Worm (Caenorhabditis elegans): Measurements from ENCODE around the gene F53B1.2.

The F53B1.2 gene

DNA sequence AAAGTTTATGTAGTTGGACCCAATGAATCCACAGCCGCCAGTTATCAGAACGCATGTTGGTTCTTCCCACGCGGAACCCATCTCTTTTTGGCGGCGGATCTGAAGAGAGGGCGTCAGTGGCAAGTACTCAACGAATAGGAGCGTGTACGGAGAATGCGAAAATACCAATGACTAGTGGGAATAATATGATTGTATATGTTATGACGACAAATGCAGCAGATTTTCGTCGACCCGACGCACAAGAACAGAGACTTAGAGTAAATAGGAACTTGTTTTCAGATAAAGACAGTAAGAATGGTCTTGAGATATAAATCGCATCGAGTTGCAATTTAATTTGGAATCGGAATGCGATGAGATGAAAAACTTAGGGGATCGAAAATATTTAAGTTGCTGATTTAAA, 4.2 kb downstream of the F53B1.2 start, which contains the start of gene bus-5:
Gene bus-5 (minus strand): TSS at position 101 of the 400 bp plus-strand sequence.
- no peak for TF ChIP-seq madf-8 (GFP tag; conservative IDR thresholded peaks at IDR 0.05)
- no peak for TF ChIP-seq ets-4 (GFP tag; optimal IDR thresholded peaks at IDR 0.05)
- no peak for TF ChIP-seq Y56A3A.18 (GFP tag; IDR thresholded peaks at IDR 0.05)
- no peak for TF ChIP-seq ZK185.1 (tag; optimal IDR thresholded peaks at IDR 0.05; ENCODE audit: poor library complexity, severe bottlenecking)
- no peak for TF ChIP-seq nhr-179 (tag; optimal IDR thresholded peaks at IDR 0.05)
- TF ChIP-seq K11D2.4 (GFP tag; IDR thresholded peaks at IDR 0.05): no peak
- TF ChIP-seq ztf-18 (tag; optimal IDR thresholded peaks at IDR 0.05): no peak
- no peak for TF ChIP-seq egrh-3 (GFP tag; IDR thresholded peaks at IDR 0.05)
- no peak for TF ChIP-seq ceh-40 (GFP tag; IDR thresholded peaks at IDR 0.05)
- TF ChIP-seq F55B11.4 (tag; optimal IDR thresholded peaks at IDR 0.05; ENCODE audit: borderline replicate concordance, insufficient read depth): no peak
- TF ChIP-seq ztf-25 (GFP tag; IDR thresholded peaks at IDR 0.05): no peak
- TF ChIP-seq tlf-1 (GFP tag; optimal IDR thresholded peaks at IDR 0.05): no peak
- no peak for TF ChIP-seq rcor-1 (GFP tag; IDR thresholded peaks at IDR 0.05)
- TF ChIP-seq mes-4 (tag; optimal IDR thresholded peaks at IDR 0.05): no peak
- no peak for TF ChIP-seq aptf-3 (GFP tag; IDR thresholded peaks at IDR 0.05)
- TF ChIP-seq bed-1 (GFP tag; IDR thresholded peaks at IDR 0.05): no peak
- TF ChIP-seq F23B12.7 (tag; optimal IDR thresholded peaks at IDR 0.05; ENCODE audit: insufficient read depth): no peak
- no peak for TF ChIP-seq attf-3 (GFP tag; conservative IDR thresholded peaks at IDR 0.05)
- TF ChIP-seq nfya-2 (GFP tag; IDR thresholded peaks at IDR 0.05): no peak

DNA sequence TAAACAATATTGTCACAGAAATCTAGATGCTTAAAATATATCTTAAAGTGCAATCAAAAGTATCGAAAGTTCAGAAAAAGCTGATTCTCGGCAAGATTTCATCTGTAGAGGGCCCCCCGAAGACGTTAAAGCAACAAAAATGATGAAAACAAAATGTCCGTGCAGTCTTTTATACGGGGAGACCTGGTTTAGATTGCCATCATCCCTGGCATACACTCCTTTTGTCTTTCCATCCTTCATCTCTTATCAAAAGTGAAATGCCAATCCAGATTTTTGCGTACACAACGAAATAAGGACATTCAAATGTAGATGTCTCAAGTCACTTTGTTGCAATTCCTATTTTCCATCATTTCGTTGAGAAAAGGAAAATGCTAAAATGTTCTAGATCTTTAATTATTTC, 5.4 kb downstream of the F53B1.2 start:
- TF ChIP-seq pbrm-1 (GFP tag; IDR thresholded peaks at IDR 0.05): no peak
- no peak for TF ChIP-seq tlf-1 (GFP tag; optimal IDR thresholded peaks at IDR 0.05)
- no peak for TF ChIP-seq nhr-80 (tag; optimal IDR thresholded peaks at IDR 0.05)
- no peak for TF ChIP-seq mel-28 (tag; optimal IDR thresholded peaks at IDR 0.05; ENCODE audit: borderline replicate concordance)
- TF ChIP-seq let-526 (GFP tag; IDR thresholded peaks at IDR 0.05): no peak

DNA sequence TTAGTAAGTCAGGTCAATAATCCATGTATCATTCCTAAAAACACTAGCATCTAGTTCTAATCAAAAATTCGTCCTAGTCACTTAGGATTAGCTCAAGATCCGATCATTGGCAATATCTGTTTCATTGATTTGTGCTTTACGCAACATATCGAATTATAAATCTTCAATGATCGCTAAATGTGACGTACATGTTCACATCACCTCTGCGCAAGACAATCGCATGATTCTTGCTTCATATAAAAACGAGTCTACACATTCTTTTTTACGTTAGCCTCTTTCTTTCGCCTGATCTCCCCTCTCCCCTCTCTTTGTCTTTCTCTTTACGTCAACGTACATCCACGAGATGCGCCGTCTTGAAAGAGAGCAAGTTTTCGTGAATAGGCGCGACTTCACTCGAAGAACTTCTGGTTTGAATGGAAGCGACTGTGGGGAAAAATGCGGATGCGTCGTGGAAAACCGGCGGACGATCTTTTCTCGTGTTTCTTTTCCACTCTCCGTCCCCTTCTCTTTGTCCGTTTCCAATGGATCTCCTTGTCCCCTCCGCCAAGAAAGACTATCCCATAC, 7.6 kb downstream of the F53B1.2 start:
- TF ChIP-seq ztf-26 (tag; optimal IDR thresholded peaks at IDR 0.05): no peak
- peak; percentile 47; the same call in 1 of the 2 replicates for TF ChIP-seq dox-1 (GFP tag; IDR thresholded peaks at IDR 0.05)
- no peak for TF ChIP-seq F33H1.4 (GFP tag; IDR thresholded peaks at IDR 0.05)
- TF ChIP-seq ceh-58 (GFP tag; IDR thresholded peaks at IDR 0.05): 0 out of 2 replicates have a peak, but pooled peaks have one; percentile 40
- TF ChIP-seq atf-7 (tag; optimal IDR thresholded peaks at IDR 0.05): no peak

DNA sequence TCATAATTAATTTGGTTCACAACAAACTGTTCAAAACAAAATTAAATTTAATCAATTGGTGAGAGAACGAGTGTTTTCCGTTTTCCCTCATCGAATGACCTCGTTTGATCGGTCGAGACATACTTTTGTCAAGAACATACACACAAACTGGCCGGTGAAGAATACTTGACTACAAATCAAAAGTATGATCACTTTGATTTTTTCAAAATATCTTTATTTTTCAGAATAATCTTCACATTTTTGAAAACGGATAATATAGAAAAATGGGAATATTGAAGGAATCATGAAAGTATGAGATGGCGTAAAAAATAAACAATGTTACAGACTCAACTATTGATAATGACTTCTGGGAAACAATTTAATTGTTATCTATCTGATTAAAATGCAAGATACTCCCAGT, 9.4 kb downstream of the F53B1.2 start, which contains the start of gene swip-10:
Gene swip-10 (minus strand): TSS at position 101 of the 400 bp plus-strand sequence.
- TF ChIP-seq lag-1 (GFP tag; IDR thresholded peaks at IDR 0.05) (no peak), egl-44 (GFP tag; IDR thresholded peaks at IDR 0.05) (no peak), bed-2 (GFP tag; IDR thresholded peaks at IDR 0.05) (no peak), cebp-2 (GFP tag; IDR thresholded peaks at IDR 0.05) (no peak), Y53F4B.3 (GFP tag; IDR thresholded peaks at IDR 0.05) (no peak), hlh-26 (GFP tag; conservative IDR thresholded peaks at IDR 0.05) (no peak), sea-2 (GFP tag; IDR thresholded peaks at IDR 0.05) (no peak), nhr-120 (GFP tag; IDR thresholded peaks at IDR 0.05) (no peak), atf-7 (tag; optimal IDR thresholded peaks at IDR 0.05) (no peak), F39B2.1 (GFP tag; IDR thresholded peaks at IDR 0.05) (no peak), snpc-1.3 (tag; optimal IDR thresholded peaks at IDR 0.05; ENCODE audit: insufficient read depth) (no peak), rec-8 (tag; optimal IDR thresholded peaks at IDR 0.05) (no peak), rpc-1 (optimal IDR thresholded peaks at IDR 0.05) (no peak), rpc-1 (tag; optimal IDR thresholded peaks at IDR 0.05) (no peak), hsf-1 (GFP tag; IDR thresholded peaks at IDR 0.05) (no peak)

All from whole organism, young adult.